Worm (Caenorhabditis elegans) whole organism, mixed stage, embryonic: Measurements from ENCODE around the gene har-1.
A peak's percentile ranks its signal among the peaks of the same experiment; 100 is the strongest.

Experiments
- blmp-1 ChIP-seq: fragments of 150-350 bp; optimal IDR thresholded peaks from 2 replicates; lab custom pipeline; 2014; ENCODE audit warnings: missing biosample characterization, missing genetic modification characterization
- mep-1 ChIP-seq: fragments of 150-350 bp; optimal IDR thresholded peaks from 2 replicates; lab custom pipeline; 2017; ENCODE audit warnings: missing biosample characterization, missing genetic modification reagents, missing genetic modification characterization, inconsistent platforms
- pha-4 ChIP-seq: fragments of 150-350 bp; optimal IDR thresholded peaks from 2 replicates; lab custom pipeline; 2018; ENCODE audit warnings: missing biosample characterization, missing genetic modification reagents, missing genetic modification characterization
- sem-2 ChIP-seq: fragments of 200-800 bp; sonication (Bioruptor generic); optimal IDR thresholded peaks from 2 replicates; lab custom pipeline; 2018; ENCODE audit warnings: mild to moderate bottlenecking, missing genetic modification characterization, missing compliant biosample characterization
- unc-62 ChIP-seq: fragments of 150-350 bp; optimal IDR thresholded peaks from 2 replicates; lab custom pipeline; 2014; ENCODE audit warnings: missing biosample characterization, missing genetic modification reagents, missing genetic modification characterization
- ztf-11 ChIP-seq: fragments of 150-350 bp; optimal IDR thresholded peaks from 2 replicates; lab custom pipeline; 2014; ENCODE audit warnings: missing biosample characterization, missing genetic modification characterization

- TF ChIP-seq sem-2 (GFP tag; lab: Kevin White, UChicago) (no peak), unc-62 (peak; percentile 67), pha-4 (tag; lab: Kevin White, UChicago) (no peak), mep-1 (tag; lab: Kevin White, UChicago) (no peak), ztf-11 (no peak), blmp-1 (tag; lab: Kevin White, UChicago) (no peak)
Measured at ce11 chrIII:4113594-4113993, 38.3 kb upstream of the har-1 start.
